Fruit fly (Drosophila melanogaster) whole organism, adult: ENCODE data around the gene COX6CL.

Experiments
- CG11617 ChIP-seq: fragments of 200-800 bp; sonication (Bioruptor generic); optimal IDR thresholded peaks from 2 replicates; lab custom pipeline; 2017; ENCODE audit warnings: mild to moderate bottlenecking, missing biosample characterization, missing genetic modification reagents, missing genetic modification characterization
- CG12768 ChIP-seq: fragments of 200-800 bp; sonication (Bioruptor generic); optimal IDR thresholded peaks from 2 replicates; lab custom pipeline; 2017; ENCODE audit warnings: missing biosample characterization, missing genetic modification characterization, mild to moderate bottlenecking, moderate library complexity, missing genetic modification reagents
- CG14711 ChIP-seq: fragments of 200-800 bp; sonication (Bioruptor generic); optimal IDR thresholded peaks from 2 replicates; lab custom pipeline; 2018; ENCODE audit warnings: missing biosample characterization, mild to moderate bottlenecking, missing genetic modification characterization, moderate library complexity
- CG1620 ChIP-seq: fragments of 200-800 bp; sonication (Bioruptor generic); optimal IDR thresholded peaks from 2 replicates; lab custom pipeline; 2016; ENCODE audit warnings: missing biosample characterization, missing genetic modification characterization
- CG33017 ChIP-seq: fragments of 200-800 bp; sonication (Bioruptor generic); optimal IDR thresholded peaks from 2 replicates; lab custom pipeline; 2018; ENCODE audit warnings: missing biosample characterization, mild to moderate bottlenecking, missing genetic modification characterization, moderate library complexity
- CG5204 ChIP-seq: fragments of 200-800 bp; sonication (Bioruptor generic); optimal IDR thresholded peaks from 2 replicates; lab custom pipeline; 2016; ENCODE audit warnings: missing biosample characterization, missing genetic modification characterization
- CG7045 ChIP-seq: fragments of 200-800 bp; sonication (Bioruptor generic); optimal IDR thresholded peaks from 2 replicates; lab custom pipeline; 2017; ENCODE audit warnings: missing biosample characterization, mild to moderate bottlenecking, missing genetic modification characterization
- CG7101 ChIP-seq: fragments of 200-800 bp; sonication (Bioruptor generic); optimal IDR thresholded peaks from 2 replicates; lab custom pipeline; 2018; ENCODE audit warnings: missing biosample characterization, mild to moderate bottlenecking, missing genetic modification characterization, moderate library complexity
- Clk ChIP-seq: fragments of 200-800 bp; sonication (Bioruptor generic); optimal IDR thresholded peaks from 2 replicates; lab custom pipeline; 2017; ENCODE audit warnings: missing biosample characterization, missing genetic modification characterization
- Crg-1 ChIP-seq: fragments of 200-800 bp; sonication (Bioruptor generic); optimal IDR thresholded peaks from 2 replicates; lab custom pipeline; 2016; ENCODE audit warnings: missing biosample characterization, missing genetic modification characterization
- Hr96 ChIP-seq: fragments of 200-800 bp; sonication (Bioruptor generic); optimal IDR thresholded peaks from 2 replicates; lab custom pipeline; 2016; ENCODE audit warnings: missing biosample characterization, missing genetic modification characterization
- Mnt ChIP-seq: fragments of 200-800 bp; sonication (Bioruptor generic); optimal IDR thresholded peaks from 2 replicates; lab custom pipeline; 2016; ENCODE audit warnings: missing biosample characterization, mild to moderate bottlenecking, missing genetic modification characterization
- bab1 ChIP-seq: fragments of 200-800 bp; sonication (Bioruptor generic); optimal IDR thresholded peaks from 3 replicates; lab custom pipeline; 2019; ENCODE audit warnings: missing biosample characterization, mild to moderate bottlenecking, missing genetic modification characterization, moderate library complexity
- cic ChIP-seq: fragments of 200-800 bp; sonication (Bioruptor generic); optimal IDR thresholded peaks from 2 replicates; lab custom pipeline; 2017; ENCODE audit warnings: missing biosample characterization, mild to moderate bottlenecking, missing genetic modification characterization, moderate library complexity
- cnc ChIP-seq, 2 experiments: fragments of >200 bp; optimal IDR thresholded peaks; 2 replicates each; lab custom pipeline; 2017
- kay ChIP-seq: fragments of 200-800 bp; sonication (Bioruptor generic); peaks from one replicate; lab custom pipeline; 2016; ENCODE audit warnings: missing biosample characterization, missing genetic modification characterization, borderline replicate concordance
- ovo ChIP-seq: fragments of 200-800 bp; sonication (Bioruptor generic); optimal IDR thresholded peaks from 2 replicates; lab custom pipeline; 2016; ENCODE audit warnings: missing biosample characterization, missing genetic modification characterization
- pad ChIP-seq: fragments of 200-800 bp; sonication (Bioruptor generic); optimal IDR thresholded peaks from 3 replicates; lab custom pipeline; 2017; ENCODE audit warnings: missing biosample characterization, missing genetic modification characterization, mild to moderate bottlenecking, moderate library complexity, missing genetic modification reagents
- tj ChIP-seq: fragments of 200-800 bp; sonication (Bioruptor generic); optimal IDR thresholded peaks from 3 replicates; lab custom pipeline; 2017; ENCODE audit warnings: missing biosample characterization, mild to moderate bottlenecking, missing genetic modification characterization, moderate library complexity
- toe ChIP-seq: fragments of 200-800 bp; sonication (Bioruptor generic); optimal IDR thresholded peaks from 2 replicates; lab custom pipeline; 2016; ENCODE audit warnings: missing biosample characterization, missing genetic modification characterization

Gene COX6CL

dm6 chr2L:5818343-5818742 lies at the start of gene COX6CL:
Gene COX6CL, minus strand, starts transcription at chr2L:5818443.
- TF ChIP-seq CG7101: no peak
- TF ChIP-seq bab1 (GFP tag; lab: Kevin White, UChicago): no peak
- no peak for TF ChIP-seq CG12768
- no peak for TF ChIP-seq toe (GFP tag; lab: Kevin White, UChicago)
- TF ChIP-seq Mnt (GFP tag; lab: Kevin White, UChicago): no peak

dm6 chr2L:5866791-5867190 lies 48.5 kb upstream of the COX6CL start:
- TF ChIP-seq CG7101 (no peak), cnc (optimal IDR thresholded peaks at IDR 0.05; lab: Kevin White, UChicago) (no peak), kay (no peak)

- TF ChIP-seq tj (peak; percentile 92), Clk (no peak)
Measured at dm6 chr2L:5856786-5857185, 38.5 kb upstream of the COX6CL start.

dm6 chr2L:5823704-5824103 lies 5.5 kb upstream of the COX6CL start, which contains the start of gene TrissinR:
Gene TrissinR, plus strand, starts transcription at chr2L:5824004.
- no peak for TF ChIP-seq bab1 (GFP tag; lab: Kevin White, UChicago)
- TF ChIP-seq CG1620: no peak
- TF ChIP-seq CG7101: no peak
- TF ChIP-seq ovo: no peak
- TF ChIP-seq Crg-1 (GFP tag; lab: Kevin White, UChicago): no peak
- TF ChIP-seq CG5204 (GFP tag; lab: Kevin White, UChicago): no peak
- TF ChIP-seq CG11617: no peak

dm6 chr2L:5820930-5821329 lies 2.7 kb upstream of the COX6CL start:
- TF ChIP-seq CG11617: no peak
- no peak for TF ChIP-seq CG5204 (GFP tag; lab: Kevin White, UChicago)
- no peak for TF ChIP-seq cnc (optimal IDR thresholded peaks at IDR 0.05; lab: Kevin White, UChicago)
- TF ChIP-seq CG1620: no peak
- no peak for TF ChIP-seq CG7045 (GFP tag; lab: Kevin White, UChicago)
- TF ChIP-seq bab1 (GFP tag; lab: Kevin White, UChicago): no peak
- no peak for TF ChIP-seq CG33017 (tag; lab: Kevin White, UChicago)
- TF ChIP-seq CG14711 (tag; lab: Kevin White, UChicago): no peak
- TF ChIP-seq CG7101: no peak
- TF ChIP-seq pad (GFP tag; lab: Kevin White, UChicago): no peak

- TF ChIP-seq kay (no peak), CG7101 (no peak), CG33017 (tag; lab: Kevin White, UChicago) (no peak), CG14711 (tag; lab: Kevin White, UChicago) (no peak), Hr96 (no peak), toe (GFP tag; lab: Kevin White, UChicago) (no peak), bab1 (GFP tag; lab: Kevin White, UChicago) (no peak), cnc (optimal IDR thresholded peaks at IDR 0.05; lab: Kevin White, UChicago) (no peak), ovo (no peak), Mnt (GFP tag; lab: Kevin White, UChicago) (no peak), cic (GFP tag; lab: Kevin White, UChicago) (no peak), CG7045 (GFP tag; lab: Kevin White, UChicago) (no peak), CG12768 (no peak), Crg-1 (GFP tag; lab: Kevin White, UChicago) (no peak), Clk (no peak), CG1620 (no peak), pad (GFP tag; lab: Kevin White, UChicago) (no peak), CG11617 (no peak), CG5204 (GFP tag; lab: Kevin White, UChicago) (no peak)
Measured at dm6 chr2L:5811274-5811673, 7.0 kb downstream of the COX6CL start, which contains the start of gene CG43307. Gene CG43307, plus strand, starts transcription at chr2L:5811574.

- no peak for TF ChIP-seq pad (GFP tag; lab: Kevin White, UChicago)
- TF ChIP-seq Hr96: peak; percentile 11
- peak; percentile 17 for TF ChIP-seq bab1 (GFP tag; lab: Kevin White, UChicago)
- TF ChIP-seq Mnt (GFP tag; lab: Kevin White, UChicago): peak; percentile 21
Measured at dm6 chr2L:5805091-5805817, 13.0 kb downstream of the COX6CL start, which contains the start of gene CG11034. Gene CG11034, plus strand, starts transcription at chr2L:5805395.

dm6 chr2L:5804077-5804476 lies 14.2 kb downstream of the COX6CL start:
- no peak for TF ChIP-seq pad (GFP tag; lab: Kevin White, UChicago)
- TF ChIP-seq CG7101: no peak
- TF ChIP-seq CG5204 (GFP tag; lab: Kevin White, UChicago): no peak
- TF ChIP-seq CG11617: no peak
- TF ChIP-seq cnc (optimal IDR thresholded peaks at IDR 0.05; lab: Kevin White, UChicago): no peak
- TF ChIP-seq Crg-1 (GFP tag; lab: Kevin White, UChicago): no peak
- TF ChIP-seq CG7045 (GFP tag; lab: Kevin White, UChicago): no peak
- no peak for TF ChIP-seq toe (GFP tag; lab: Kevin White, UChicago)
- TF ChIP-seq ovo: no peak
- TF ChIP-seq tj: no peak
- no peak for TF ChIP-seq CG1620
- no peak for TF ChIP-seq Clk
- TF ChIP-seq kay: no peak
